Fruit fly (Drosophila melanogaster): ENCODE results near the gene Hsp27.

Hsp27 gene

dm6 chr3L:9370907-9371365 lies 12.9 kb upstream of the Hsp27 start, which contains the start of gene Fdx1 (continued):
- TF ChIP-seq Xbp1 (GFP tag; optimal IDR thresholded peaks at IDR 0.05) (peak; percentile 34), CG14441 (GFP tag; IDR thresholded peaks at IDR 0.05) (0 out of 2 replicates have a peak, but pooled peaks have one; percentile 29), Myb (GFP tag; optimal IDR thresholded peaks at IDR 0.05) (no peak), CG17328 (GFP tag; IDR thresholded peaks at IDR 0.05) (peak; percentile 68), tin (GFP tag; optimal IDR thresholded peaks at IDR 0.05) (peak; percentile 41), Gug (GFP tag; IDR thresholded peaks at IDR 0.05) (no peak; the same call in 3 of the 4 replicates), CG9609 (GFP tag; optimal IDR thresholded peaks at IDR 0.05) (no peak), Opbp (GFP tag; IDR thresholded peaks at IDR 0.05; ENCODE audit: partially characterized antibody) (no peak; the same call in 2 of the 3 replicates), Jarid2 (GFP tag; optimal IDR thresholded peaks at IDR 0.05) (no peak), HLHmδ (GFP tag; optimal IDR thresholded peaks at IDR 0.05) (no peak), Aef1 (GFP tag; IDR thresholded peaks at IDR 0.05) (peak; percentile 68), CG3407 (GFP tag; optimal IDR thresholded peaks at IDR 0.05) (no peak), CG18011 (GFP tag; optimal IDR thresholded peaks at IDR 0.05) (no peak), jigr1 (GFP tag; IDR thresholded peaks at IDR 0.05) (no peak), CG2678 (tag; optimal IDR thresholded peaks at IDR 0.05) (no peak), CG13424 (tag; optimal IDR thresholded peaks at IDR 0.05) (peak; percentile 70), row (GFP tag; IDR thresholded peaks at IDR 0.05) (peak; percentile 84), CG4424 (GFP tag; optimal IDR thresholded peaks at IDR 0.05) (peak; percentile 19), B-H2 (GFP tag; optimal IDR thresholded peaks at IDR 0.05) (peak; percentile 18), Asciz (GFP tag; optimal IDR thresholded peaks at IDR 0.05) (no peak), Deaf1 (tag; optimal IDR thresholded peaks at IDR 0.05) (no peak), hkb (optimal IDR thresholded peaks at IDR 0.05) (no peak), hkb (GFP tag; IDR thresholded peaks at IDR 0.05) (peak; percentile 63; the same call in 1 of the 2 replicates), CG1602 (GFP tag; optimal IDR thresholded peaks at IDR 0.05) (no peak), CG14965 (GFP tag; optimal IDR thresholded peaks at IDR 0.05; ENCODE audit: borderline replicate concordance) (no peak), Hr3 (GFP tag; optimal IDR thresholded peaks at IDR 0.05) (peak; percentile 35), crp (GFP tag; optimal IDR thresholded peaks at IDR 0.05) (peak in 1 of 2 experiments; percentile 8), Ada2b (GFP tag; IDR thresholded peaks at IDR 0.05) (peak; percentile 56), slou (GFP tag; optimal IDR thresholded peaks at IDR 0.05) (no peak), CG8478 (optimal IDR thresholded peaks at IDR 0.05) (no peak), CG13123 (GFP tag; optimal IDR thresholded peaks at IDR 0.05) (no peak), Optix (GFP tag; IDR thresholded peaks at IDR 0.05) (no peak), Stat92E (GFP tag; optimal IDR thresholded peaks at IDR 0.05) (no peak), cas (GFP tag; IDR thresholded peaks at IDR 0.05) (no peak), chn (GFP tag; optimal IDR thresholded peaks at IDR 0.05) (no peak), Xrp1 (GFP tag; IDR thresholded peaks at IDR 0.05) (peak; percentile 59; the same call in 1 of the 2 replicates), Sox100B (GFP tag; optimal IDR thresholded peaks at IDR 0.05) (peak; percentile 23), Adf1 (GFP tag; IDR thresholded peaks at IDR 0.05) (no peak), nau (GFP tag; optimal IDR thresholded peaks at IDR 0.05) (no peak), emc (GFP tag; optimal IDR thresholded peaks at IDR 0.05) (no peak), CG8359 (GFP tag; optimal IDR thresholded peaks at IDR 0.05; ENCODE audit: borderline replicate concordance) (no peak), CG12219 (GFP tag; optimal IDR thresholded peaks at IDR 0.05) (no peak), CG9727 (GFP tag; optimal IDR thresholded peaks at IDR 0.05) (no peak), nom (GFP tag; optimal IDR thresholded peaks at IDR 0.05) (no peak), CG16779 (GFP tag; IDR thresholded peaks at IDR 0.05) (no peak), CG17612 (GFP tag; IDR thresholded peaks at IDR 0.05) (no peak), CG10565 (GFP tag; optimal IDR thresholded peaks at IDR 0.05) (no peak), dati (GFP tag; IDR thresholded peaks at IDR 0.05) (no peak), Taf1 (GFP tag; IDR thresholded peaks at IDR 0.05) (no peak), CG15514 (GFP tag; optimal IDR thresholded peaks at IDR 0.05) (peak; percentile 64), CG6272 (GFP tag; IDR thresholded peaks at IDR 0.05) (peak; percentile 31; the same call in 1 of the 2 replicates)
